Worm (Caenorhabditis elegans): ENCODE measurements around the gene T23G5.3.

DNA sequence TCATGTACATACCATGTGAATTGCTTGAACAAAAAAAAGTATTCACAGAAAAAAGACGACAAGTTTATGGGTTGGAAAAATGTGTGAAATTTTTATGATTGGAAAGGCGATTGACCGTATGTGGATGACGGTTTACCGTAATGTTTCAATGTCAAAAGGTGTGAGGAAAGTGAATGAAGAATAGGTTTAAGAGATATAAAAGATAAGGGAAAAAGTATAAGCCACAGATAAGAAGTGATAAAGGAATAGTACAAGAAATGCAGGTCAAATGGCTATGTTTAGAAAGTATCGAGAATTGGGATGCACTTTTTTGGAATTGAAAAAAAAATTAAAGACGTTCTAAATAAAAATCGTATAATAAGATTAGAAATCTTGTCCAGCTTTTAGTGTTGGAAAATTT, 46.7 kb upstream of the T23G5.3 start:
- TF ChIP-seq ceh-34 (tag; optimal IDR thresholded peaks at IDR 0.05): no peak
- TF ChIP-seq sdc-2 (tag; optimal IDR thresholded peaks at IDR 0.05): no peak
- no peak for TF ChIP-seq fkh-10 (GFP tag; optimal IDR thresholded peaks at IDR 0.05)
- TF ChIP-seq elt-2 (tag; optimal IDR thresholded peaks at IDR 0.05): no peak
- no peak for TF ChIP-seq ama-1 (optimal IDR thresholded peaks at IDR 0.05)
- no peak for TF ChIP-seq lin-11 (tag; optimal IDR thresholded peaks at IDR 0.05)
- no peak for TF ChIP-seq pag-3 (tag; optimal IDR thresholded peaks at IDR 0.05; ENCODE audit: borderline replicate concordance)
- TF ChIP-seq nhr-11 (tag; optimal IDR thresholded peaks at IDR 0.05): no peak
- TF ChIP-seq gmeb-2 (tag; optimal IDR thresholded peaks at IDR 0.05): no peak
- no peak for TF ChIP-seq pqm-1 (tag; optimal IDR thresholded peaks at IDR 0.05)
- no peak for TF ChIP-seq T23F11.4 (GFP tag; optimal IDR thresholded peaks at IDR 0.05)
- no peak for TF ChIP-seq pat-9 (tag; optimal IDR thresholded peaks at IDR 0.05)
- TF ChIP-seq rnt-1 (tag; optimal IDR thresholded peaks at IDR 0.05): no peak
- no peak for TF ChIP-seq dmd-4 (tag; optimal IDR thresholded peaks at IDR 0.05; ENCODE audit: borderline replicate concordance)
